Fruit fly (Drosophila melanogaster): ENCODE results near the gene Acsf3.

- TF ChIP-seq CG11723 (GFP tag; optimal IDR thresholded peaks at IDR 0.05) (no peak), usp (GFP tag; optimal IDR thresholded peaks at IDR 0.05) (no peak), ranshi (GFP tag; IDR thresholded peaks at IDR 0.05) (no peak), Atf3 (GFP tag; optimal IDR thresholded peaks at IDR 0.05) (no peak), CG14965 (GFP tag; optimal IDR thresholded peaks at IDR 0.05; ENCODE audit: borderline replicate concordance) (no peak)
These were observed 8.2 kb upstream of the Acsf3 start for dm6 chrX:7320455-7321224.
